Fruit fly (Drosophila melanogaster): ENCODE results near the gene CG13026.

- TF ChIP-seq CG31627 (GFP tag; optimal IDR thresholded peaks at IDR 0.05) (no peak), ss (GFP tag; optimal IDR thresholded peaks at IDR 0.05) (no peak), spab (GFP tag; optimal IDR thresholded peaks at IDR 0.05) (no peak), acj6 (GFP tag; optimal IDR thresholded peaks at IDR 0.05) (no peak), svp (GFP tag) (no peak), CG11902 (GFP tag; optimal IDR thresholded peaks at IDR 0.05) (no peak), CG6854 (GFP tag; optimal IDR thresholded peaks at IDR 0.05) (no peak), CG15336 (GFP tag; IDR thresholded peaks at IDR 0.05) (no peak), Hr4 (GFP tag; optimal IDR thresholded peaks at IDR 0.05) (no peak)
Measured at dm6 chr3L:16741660-16742059, 15.7 kb upstream of the CG13026 start.

Data from whole organism, prepupa.